Worm (Caenorhabditis elegans) whole organism, L4 larva: ENCODE data around the gene brap-2.

Source experiments
- F37D6.2 ChIP-seq: sonication (generic microtip); optimal IDR thresholded peaks from 2 replicates; lab custom pipeline; 2016; ENCODE audit warnings: mild to moderate bottlenecking, missing genetic modification characterization, missing compliant biosample characterization
- R02D3.7 ChIP-seq: fragments of 150-350 bp; sonication (generic microtip); optimal IDR thresholded peaks from 3 replicates; lab custom pipeline; 2014; ENCODE audit warnings: missing biosample characterization, missing genetic modification characterization
- T26A8.4 ChIP-seq: fragments of 200-800 bp; sonication (Bioruptor generic); IDR thresholded peaks from 2 replicates; pipeline ENCODE4 v1.3.6; 2022; ENCODE audit warnings: missing genetic modification characterization, missing compliant biosample characterization
- aha-1 ChIP-seq: fragments of 150-350 bp; peaks from one replicate; lab custom pipeline; 2014; ENCODE audit warnings: missing biosample characterization, missing genetic modification characterization
- ama-1 ChIP-seq: fragments of 150-350 bp; optimal IDR thresholded peaks from 2 replicates; lab custom pipeline; 2014; ENCODE audit warnings: inconsistent platforms, mixed read lengths
- arid-1 ChIP-seq: fragments of 200-800 bp; sonication (Bioruptor generic); conservative IDR thresholded peaks from 2 replicates; pipeline ENCODE4 v1.3.6; 2022; ENCODE audit warnings: missing genetic modification reagents, missing genetic modification characterization, missing compliant biosample characterization
- ceh-20 ChIP-seq: fragments of 200-800 bp; sonication (Bioruptor generic); IDR thresholded peaks from 2 replicates; pipeline ENCODE4 v1.3.6; 2022; ENCODE audit warnings: missing genetic modification reagents, missing genetic modification characterization, missing compliant biosample characterization
- cey-2 ChIP-seq: sonication (generic microtip); optimal IDR thresholded peaks from 3 replicates; lab custom pipeline; 2017; ENCODE audit warnings: missing genetic modification characterization, mild to moderate bottlenecking, missing compliant biosample characterization, antibody characterized with exemption, borderline replicate concordance; ENCODE audit not compliant: insufficient read depth
- ctbp-1 ChIP-seq: fragments of 200-800 bp; sonication (Bioruptor generic); IDR thresholded peaks from 2 replicates; pipeline ENCODE4 v1.3.6; 2022; ENCODE audit warnings: missing genetic modification reagents, missing genetic modification characterization, missing compliant biosample characterization
- daf-16 ChIP-seq, 3 experiments: sonication (generic microtip); optimal IDR thresholded peaks; 2 replicates each; lab custom pipeline; 2016 to 2017; ENCODE audit warnings: missing genetic modification characterization in 3 of 3, missing genetic modification reagents in 3 of 3, mild to moderate bottlenecking in 2 of 3, missing compliant biosample characterization in 2 of 3, missing biosample characterization in 1 of 3, moderate library complexity in 1 of 3
- dmd-6 ChIP-seq: fragments of 200-800 bp; sonication (Bioruptor generic); IDR thresholded peaks from 2 replicates; pipeline ENCODE4 v1.3.6; 2022; ENCODE audit warnings: missing genetic modification reagents, missing genetic modification characterization, missing compliant biosample characterization
- dpl-1 ChIP-seq: fragments of 150-350 bp; optimal IDR thresholded peaks from 2 replicates; lab custom pipeline; 2014; ENCODE audit warnings: missing biosample characterization, missing genetic modification reagents, missing genetic modification characterization
- dve-1 ChIP-seq: sonication (generic microtip); optimal IDR thresholded peaks from 2 replicates; lab custom pipeline; 2017; ENCODE audit warnings: antibody characterized with exemption, mild to moderate bottlenecking, missing genetic modification characterization, missing compliant biosample characterization; ENCODE audit not compliant: insufficient read depth
- egl-43 ChIP-seq: fragments of 200-800 bp; sonication (Bioruptor generic); IDR thresholded peaks from 2 replicates; pipeline ENCODE4 v1.3.6; 2022; ENCODE audit warnings: missing genetic modification reagents, missing genetic modification characterization, missing compliant biosample characterization
- hif-1 ChIP-seq, 2 experiments: sonication (generic microtip); optimal IDR thresholded peaks; 2 replicates each; lab custom pipeline; 2016 to 2017; ENCODE audit warnings: missing compliant biosample characterization in 2 of 2, missing genetic modification characterization in 2 of 2, missing genetic modification reagents in 2 of 2, missing genotype in 2 of 2, mild to moderate bottlenecking in 1 of 2
- jun-1 ChIP-seq: fragments of 150-350 bp; optimal IDR thresholded peaks from 2 replicates; lab custom pipeline; 2014; ENCODE audit warnings: missing biosample characterization, missing genetic modification reagents, missing genetic modification characterization
- lin-13 ChIP-seq: fragments of 150-350 bp; optimal IDR thresholded peaks from 2 replicates; lab custom pipeline; 2014; ENCODE audit warnings: missing biosample characterization, missing genetic modification reagents, missing genetic modification characterization
- lin-29 ChIP-seq: fragments of 200-800 bp; sonication (Bioruptor generic); IDR thresholded peaks from 2 replicates; pipeline ENCODE4 v1.3.6; 2022; ENCODE audit warnings: missing genetic modification reagents, missing genetic modification characterization, missing compliant biosample characterization
- lin-38 ChIP-seq: fragments of 200-800 bp; sonication (Bioruptor generic); IDR thresholded peaks from 2 replicates; pipeline ENCODE4 v1.3.6; 2022; ENCODE audit warnings: missing genetic modification reagents, missing genetic modification characterization, missing compliant biosample characterization
- lir-3 ChIP-seq: sonication (generic microtip); optimal IDR thresholded peaks from 2 replicates; lab custom pipeline; 2016; ENCODE audit warnings: mild to moderate bottlenecking, missing genetic modification characterization, missing compliant biosample characterization
- lsy-2 ChIP-seq, 2 experiments: fragments of 150-350 bp in 1 of 2; sonication (generic microtip) in 1 of 2; optimal IDR thresholded peaks; 2 replicates each; lab custom pipeline; 2014 to 2017; ENCODE audit warnings: missing biosample characterization in 2 of 2, missing genetic modification characterization in 2 of 2
- madf-9 ChIP-seq: fragments of 200-800 bp; sonication (Bioruptor generic); conservative IDR thresholded peaks from 2 replicates; pipeline ENCODE4 v1.3.6; 2022; ENCODE audit warnings: missing genetic modification reagents, missing genetic modification characterization, missing compliant biosample characterization
- mdl-1 ChIP-seq, 2 experiments: fragments of 150-350 bp in 1 of 2; sonication (generic microtip) in 1 of 2; optimal IDR thresholded peaks; 2 replicates each; lab custom pipeline; 2014 to 2017; ENCODE audit warnings: missing biosample characterization in 2 of 2, missing genetic modification characterization in 2 of 2
- mep-1 ChIP-seq: fragments of 150-350 bp; sonication (generic microtip); optimal IDR thresholded peaks from 3 replicates; lab custom pipeline; 2014; ENCODE audit warnings: missing biosample characterization, missing genetic modification characterization
- mes-2 ChIP-seq: sonication (generic microtip); optimal IDR thresholded peaks from 2 replicates; lab custom pipeline; 2016; ENCODE audit warnings: missing genotype, mild to moderate bottlenecking, missing genetic modification characterization, missing compliant biosample characterization; ENCODE audit not compliant: poor library complexity, severe bottlenecking
- mxl-3 ChIP-seq: fragments of 200-800 bp; sonication (Bioruptor generic); optimal IDR thresholded peaks from 2 replicates; lab custom pipeline; 2018; ENCODE audit warnings: mild to moderate bottlenecking, missing genetic modification characterization, missing compliant biosample characterization
- nhr-102 ChIP-seq: sonication (generic microtip); optimal IDR thresholded peaks from 2 replicates; lab custom pipeline; 2016; ENCODE audit warnings: mild to moderate bottlenecking, missing genetic modification characterization, moderate library complexity, missing compliant biosample characterization
- nhr-11 ChIP-seq: fragments of 150-350 bp; optimal IDR thresholded peaks from 2 replicates; lab custom pipeline; 2014; ENCODE audit warnings: missing biosample characterization, missing genetic modification characterization
- nhr-25 ChIP-seq: sonication (generic microtip); optimal IDR thresholded peaks from 2 replicates; lab custom pipeline; 2017; ENCODE audit warnings: missing genetic modification characterization, mild to moderate bottlenecking, missing compliant biosample characterization, antibody characterized with exemption, moderate library complexity, borderline replicate concordance; ENCODE audit not compliant: insufficient read depth
- nhr-28 ChIP-seq: fragments of 150-350 bp; optimal IDR thresholded peaks from 2 replicates; lab custom pipeline; 2014; ENCODE audit warnings: missing biosample characterization, missing genetic modification characterization
- nhr-42 ChIP-seq: fragments of 200-800 bp; sonication (Bioruptor generic); IDR thresholded peaks from 2 replicates; pipeline ENCODE4 v1.3.6; 2022; ENCODE audit warnings: missing genetic modification characterization, missing compliant biosample characterization
- nhr-6 ChIP-seq: fragments of 150-350 bp; optimal IDR thresholded peaks from 2 replicates; lab custom pipeline; 2014; ENCODE audit warnings: missing biosample characterization, missing genetic modification characterization
- nhr-77 ChIP-seq: fragments of 150-350 bp; optimal IDR thresholded peaks from 2 replicates; lab custom pipeline; 2014; ENCODE audit warnings: missing biosample characterization, missing genetic modification characterization
- pha-4 ChIP-seq, 2 experiments: fragments of 150-350 bp in 1 of 2; fragments of 200-800 bp in 1 of 2; sonication (Bioruptor generic) in 1 of 2; IDR thresholded peaks in 1 of 2; optimal IDR thresholded peaks in 1 of 2; 2 replicates each; pipeline versions ENCODE4 v1.3.6 to Lab custom; 2014 to 2022; ENCODE audit warnings: missing genetic modification characterization in 2 of 2, missing genetic modification reagents in 2 of 2, missing biosample characterization in 1 of 2, missing compliant biosample characterization in 1 of 2
- php-3 ChIP-seq: fragments of 200-800 bp; sonication (Bioruptor generic); IDR thresholded peaks from 2 replicates; pipeline ENCODE4 v1.3.6; 2022; ENCODE audit warnings: missing genetic modification reagents, missing genetic modification characterization, missing compliant biosample characterization
- rbr-2 ChIP-seq: sonication (generic microtip); optimal IDR thresholded peaks from 2 replicates; lab custom pipeline; 2016; ENCODE audit warnings: missing genotype, missing genetic modification characterization, missing compliant biosample characterization
- snpc-1.2 ChIP-seq: fragments of 200-800 bp; sonication (Bioruptor generic); IDR thresholded peaks from 2 replicates; pipeline ENCODE4 v1.3.6; 2022; ENCODE audit warnings: missing genetic modification reagents, missing genetic modification characterization, missing compliant biosample characterization
- spr-1 ChIP-seq: sonication (generic microtip); optimal IDR thresholded peaks from 2 replicates; lab custom pipeline; 2016; ENCODE audit warnings: mild to moderate bottlenecking, missing genetic modification characterization, missing compliant biosample characterization
- spr-3 ChIP-seq: fragments of 200-800 bp; sonication (Bioruptor generic); optimal IDR thresholded peaks from 2 replicates; lab custom pipeline; 2018; ENCODE audit warnings: mild to moderate bottlenecking, missing genetic modification characterization, missing compliant biosample characterization
- unc-62 ChIP-seq, 3 experiments: fragments of 150-350 bp in 1 of 3; sonication (generic microtip); optimal IDR thresholded peaks in 2 of 3; peaks in 1 of 3; 1 replicate in 1 of 3; 2 replicates in 2 of 3; lab custom pipeline; 2014 to 2017; ENCODE audit warnings: missing biosample characterization in 3 of 3, missing genetic modification characterization in 3 of 3, missing genetic modification reagents in 3 of 3, missing genotype in 1 of 3
- vab-7 ChIP-seq: fragments of 200-800 bp; sonication (Bioruptor generic); IDR thresholded peaks from 2 replicates; pipeline ENCODE4 v1.3.6; 2022; ENCODE audit warnings: missing genetic modification reagents, missing genetic modification characterization, missing compliant biosample characterization
- zag-1 ChIP-seq: fragments of 150-350 bp; optimal IDR thresholded peaks from 2 replicates; lab custom pipeline; 2014; ENCODE audit warnings: missing biosample characterization, missing genetic modification characterization
- zip-11 ChIP-seq: fragments of 200-800 bp; sonication (Bioruptor generic); IDR thresholded peaks from 2 replicates; pipeline ENCODE4 v1.3.6; 2022; ENCODE audit warnings: missing genetic modification characterization, missing compliant biosample characterization
- zip-2 ChIP-seq: fragments of 150-350 bp; optimal IDR thresholded peaks from 2 replicates; lab custom pipeline; 2014; ENCODE audit warnings: missing biosample characterization, missing genetic modification characterization
- ztf-11 ChIP-seq: fragments of 150-350 bp; optimal IDR thresholded peaks from 2 replicates; lab custom pipeline; 2014; ENCODE audit warnings: missing biosample characterization, missing genetic modification characterization
- ztf-7 ChIP-seq: fragments of 150-350 bp; optimal IDR thresholded peaks from 2 replicates; lab custom pipeline; 2014; ENCODE audit warnings: missing biosample characterization, missing genetic modification characterization

Gene brap-2

DNA sequence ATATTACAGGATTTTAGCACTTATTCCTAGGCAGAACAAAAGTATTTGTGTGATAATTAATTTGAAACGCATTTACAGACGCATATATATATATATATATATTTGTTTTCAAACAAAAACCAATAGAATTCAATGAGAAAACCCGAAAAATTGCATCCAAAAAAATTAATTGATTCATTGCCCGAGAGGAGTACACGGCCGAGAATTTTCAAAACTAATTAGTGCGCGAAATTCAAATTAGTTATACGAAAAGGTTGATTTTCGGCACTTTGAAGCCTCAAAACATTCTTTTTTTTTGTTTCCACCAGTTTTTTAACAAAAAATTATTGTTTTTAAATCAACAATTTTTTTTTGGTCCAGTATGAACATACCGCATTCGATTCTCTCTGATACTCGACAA, 1.5 kb downstream of the brap-2 start:
- TF ChIP-seq dpl-1 (GFP tag; lab: Kevin White, UChicago) (peak; percentile 55), zip-2 (tag; lab: Kevin White, UChicago) (no peak)
- TF ChIP-seq, all 104 proteins: peak for 1

DNA sequence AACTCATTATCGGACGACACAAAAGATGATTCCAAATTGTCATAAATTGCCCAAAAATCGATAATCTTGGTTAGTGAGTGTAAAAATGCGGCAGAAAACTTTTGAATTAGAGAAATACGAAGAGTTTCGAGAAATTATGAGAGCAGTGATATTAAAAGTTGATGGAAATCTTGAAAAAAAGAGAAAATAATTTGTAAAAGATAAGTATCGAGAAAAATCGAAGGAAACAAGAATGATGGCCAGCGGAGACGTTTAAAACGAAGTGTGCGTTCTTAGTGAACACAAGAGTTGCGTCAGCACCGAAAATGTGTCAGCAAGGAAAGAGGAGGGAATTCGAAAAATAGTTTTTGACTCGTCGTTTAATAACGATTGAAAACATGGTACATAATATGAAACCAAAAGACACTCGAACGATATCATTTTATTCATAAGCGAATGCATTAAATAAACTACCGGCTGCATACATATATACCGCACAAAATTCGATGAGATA, 3.1 kb downstream of the brap-2 start, which contains the start of gene ndx-6:
TSS of gene ndx-6 (minus strand) at position 51 of the 493 bp plus-strand sequence.
- TF ChIP-seq mes-2 (tag; lab: Kevin White, UChicago) (peak; percentile 91), lin-38 (GFP tag; lab: Robert Waterston, UW) (peak; percentile 86), ztf-7 (peak; percentile 43), T26A8.4 (peak; percentile 74), lin-29 (GFP tag; lab: Robert Waterston, UW) (0 out of 2 replicates have a peak, but pooled peaks have one; percentile 32), nhr-25 (tag; lab: Kevin White, UChicago) (peak; percentile 76), nhr-28 (tag; lab: Kevin White, UChicago) (peak; percentile 49), arid-1 (GFP tag; lab: Robert Waterston, UW) (peak; percentile 62; the same call in 1 of the 2 replicates), nhr-11 (tag; lab: Kevin White, UChicago) (peak; percentile 71), vab-7 (GFP tag; lab: Robert Waterston, UW) (no peak), cey-2 (tag; lab: Kevin White, UChicago) (no peak), mep-1 (peak; percentile 86), R02D3.7 (no peak), nhr-102 (tag; lab: Kevin White, UChicago) (peak; percentile 74), lir-3 (no peak), dmd-6 (GFP tag; lab: Robert Waterston, UW) (peak; percentile 61), zag-1 (tag; lab: Kevin White, UChicago) (no peak), madf-9 (GFP tag; lab: Robert Waterston, UW) (peak; percentile 35; the same call in 1 of the 2 replicates), rbr-2 (tag; lab: Kevin White, UChicago) (peak; percentile 75), lin-13 (GFP tag; lab: Kevin White, UChicago) (peak; percentile 64), ctbp-1 (GFP tag; lab: Robert Waterston, UW) (0 out of 2 replicates have a peak, but pooled peaks have one; percentile 23), dve-1 (tag; lab: Kevin White, UChicago) (peak; percentile 85), aha-1 (tag; lab: Kevin White, UChicago) (peak; percentile 42), hif-1 (tag; optimal IDR thresholded peaks at IDR 0.05; lab: Kevin White, UChicago) (peak in 1 of 2 experiments; percentile 43), snpc-1.2 (GFP tag; lab: Robert Waterston, UW) (no peak), ceh-20 (GFP tag; lab: Robert Waterston, UW) (peak; percentile 58; the same call in 1 of the 2 replicates), ama-1 (lab: Kevin White, UChicago) (peak; percentile 55), mxl-3 (GFP tag; lab: Kevin White, UChicago) (peak; percentile 57), pha-4 (GFP tag; IDR thresholded peaks at IDR 0.05; lab: Robert Waterston, UW) (no peak; the same call in 1 of the 2 replicates), pha-4 (tag; optimal IDR thresholded peaks at IDR 0.05; lab: Kevin White, UChicago) (peak; percentile 64), egl-43 (GFP tag; lab: Robert Waterston, UW) (peak; percentile 24; the same call in 1 of the 2 replicates), spr-3 (peak; percentile 18), spr-1 (tag; lab: Kevin White, UChicago) (peak; percentile 66), F37D6.2 (tag; lab: Kevin White, UChicago) (peak; percentile 31), nhr-6 (tag; lab: Kevin White, UChicago) (peak; percentile 61), ztf-11 (tag; lab: Kevin White, UChicago) (no peak), php-3 (no peak), mdl-1 (tag; optimal IDR thresholded peaks at IDR 0.05; lab: Kevin White, UChicago) (peak in 1 of 2 experiments; percentile 27), nhr-77 (tag; lab: Kevin White, UChicago) (peak; percentile 88), zip-11 (GFP tag; lab: Robert Waterston, UW) (no peak), unc-62 (GFP tag; optimal IDR thresholded peaks at IDR 0.05 in 1 of 2; lab: Kevin White, UChicago) (peak in 1 of 2 experiments; percentile 89), unc-62 (tag; optimal IDR thresholded peaks at IDR 0.05; lab: Kevin White, UChicago) (no peak), jun-1 (tag; lab: Kevin White, UChicago) (peak; percentile 26), daf-16 (GFP tag; optimal IDR thresholded peaks at IDR 0.05; lab: Kevin White, UChicago) (no peak), daf-16 (tag; optimal IDR thresholded peaks at IDR 0.05; lab: Kevin White, UChicago) (peak; percentile 47), nhr-42 (GFP tag; lab: Robert Waterston, UW) (0 out of 2 replicates have a peak, but pooled peaks have one; percentile 64), lsy-2 (tag; optimal IDR thresholded peaks at IDR 0.05; lab: Kevin White, UChicago) (peak; percentile 73 to 94)
